Worm (Caenorhabditis elegans): ENCODE measurements around the gene srsx-8.

Gene srsx-8

DNA sequence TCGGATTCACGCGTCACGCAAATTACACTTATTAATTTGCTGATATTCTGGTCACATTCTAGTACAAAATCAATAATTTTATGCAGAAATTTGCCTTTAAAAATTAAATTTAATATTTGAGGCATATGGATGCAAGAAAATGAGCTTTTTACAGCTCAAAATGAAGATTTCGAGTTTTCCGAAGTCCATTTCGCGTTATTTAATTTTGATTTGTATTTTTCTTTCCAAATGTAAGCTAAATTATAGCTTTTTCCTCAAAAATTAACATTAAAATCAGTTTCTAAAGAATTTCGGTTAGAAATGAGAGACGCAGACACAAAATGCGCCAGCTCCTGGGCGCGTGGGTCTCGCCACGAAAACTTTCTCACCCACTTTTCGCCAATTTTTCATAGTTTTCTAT lies 34.0 kb upstream of the srsx-8 start, which contains the start of gene F16B4.6:
F16B4.6 (plus strand) TSS at position 301 of the 400 bp plus-strand sequence.
- no peak for TF ChIP-seq fos-1 (tag; optimal IDR thresholded peaks at IDR 0.05)
- no peak for TF ChIP-seq aly-2 (tag; optimal IDR thresholded peaks at IDR 0.05)
- TF ChIP-seq elt-3 (tag; optimal IDR thresholded peaks at IDR 0.05) = no peak
- no peak for TF ChIP-seq irx-1 (tag; optimal IDR thresholded peaks at IDR 0.05)
- TF ChIP-seq nhr-77 (tag; optimal IDR thresholded peaks at IDR 0.05) = no peak
- no peak for TF ChIP-seq fkh-4 (tag; optimal IDR thresholded peaks at IDR 0.05; ENCODE audit: borderline replicate concordance)
- TF ChIP-seq nhr-85 (tag) = no peak
- TF ChIP-seq zip-4 (GFP tag; optimal IDR thresholded peaks at IDR 0.05) = no peak
- no peak for TF ChIP-seq blmp-1 (tag; optimal IDR thresholded peaks at IDR 0.05)
- no peak for TF ChIP-seq mep-1 (tag; optimal IDR thresholded peaks at IDR 0.05)
- TF ChIP-seq dpl-1 (GFP tag; optimal IDR thresholded peaks at IDR 0.05) = no peak
- no peak for TF ChIP-seq rnt-1 (tag; optimal IDR thresholded peaks at IDR 0.05)
- TF ChIP-seq snu-23 (GFP tag; optimal IDR thresholded peaks at IDR 0.05) = no peak

DNA sequence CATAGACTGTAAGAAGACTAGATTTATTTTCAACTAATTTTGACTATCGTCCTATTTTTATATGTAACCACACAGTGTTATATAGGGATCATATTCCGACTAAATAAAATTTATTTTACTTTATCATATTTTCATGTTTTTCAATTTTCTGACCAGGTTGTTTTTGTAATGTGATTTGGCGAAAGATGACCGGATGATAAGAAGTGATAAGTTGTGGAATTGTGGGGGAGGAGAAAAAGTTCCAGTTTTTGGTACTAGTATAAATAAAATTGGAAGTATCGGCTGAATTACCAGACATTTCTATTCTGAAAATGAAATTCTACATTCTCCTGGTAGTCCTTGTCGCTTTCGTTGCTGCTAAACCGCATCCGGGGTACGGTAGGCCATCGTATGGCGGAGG lies 32.5 kb upstream of the srsx-8 start, which contains the start of gene F16B4.7:
F16B4.7 (plus strand) TSS at position 301 of the 400 bp plus-strand sequence.
- no peak for TF ChIP-seq fkh-10 (GFP tag; optimal IDR thresholded peaks at IDR 0.05)
- no peak for TF ChIP-seq fkh-8 (tag; optimal IDR thresholded peaks at IDR 0.05)
- no peak for TF ChIP-seq ceh-8 (GFP tag; optimal IDR thresholded peaks at IDR 0.05)
- TF ChIP-seq C16A3.4 (tag; optimal IDR thresholded peaks at IDR 0.05) = no peak

DNA sequence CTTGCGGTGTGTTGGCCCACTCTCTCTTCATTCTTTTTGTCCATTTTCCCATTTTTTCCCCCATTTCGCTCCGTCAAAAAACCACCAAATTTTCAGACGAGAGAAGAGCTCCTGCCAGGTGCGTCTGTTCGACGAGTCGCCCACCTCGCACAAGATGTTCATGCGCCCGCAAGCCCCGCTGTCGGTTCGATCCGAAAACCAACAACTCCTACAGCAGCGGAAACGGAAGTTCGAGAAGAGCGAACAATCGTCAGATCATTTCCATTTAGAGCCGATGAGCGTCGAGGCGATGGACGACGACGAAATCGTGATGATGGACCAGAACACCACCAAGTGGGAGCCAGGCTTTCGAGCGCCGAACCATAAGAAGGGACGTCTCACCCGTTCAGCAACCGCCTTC lies 30.3 kb upstream of the srsx-8 start:
- no peak for TF ChIP-seq lin-13 (GFP tag; optimal IDR thresholded peaks at IDR 0.05)

DNA sequence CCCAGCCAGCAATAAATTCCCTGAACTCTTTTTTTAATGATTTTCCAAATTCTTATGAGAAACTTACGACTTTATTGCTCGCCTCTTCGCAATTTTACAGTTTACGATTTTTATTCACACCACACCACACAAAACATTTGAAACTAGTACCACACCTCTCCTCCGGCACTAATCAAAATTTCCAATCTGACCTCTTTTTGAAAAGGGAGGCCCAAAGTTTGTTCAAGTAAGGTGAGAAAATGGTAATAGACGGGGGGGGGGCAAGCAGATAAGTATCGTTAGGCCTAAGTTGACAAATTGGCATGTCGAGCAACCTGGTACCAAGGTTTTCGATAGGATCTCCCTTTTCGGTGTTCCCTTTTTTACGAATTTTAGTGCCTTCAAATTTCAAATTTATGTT lies 26.9 kb upstream of the srsx-8 start:
- peak; percentile 71 for TF ChIP-seq nhr-85 (tag)
- TF ChIP-seq efl-1 (optimal IDR thresholded peaks at IDR 0.05) = no peak
- TF ChIP-seq efl-1 (GFP tag; optimal IDR thresholded peaks at IDR 0.05 in 1 of 2) = peak in 1 of 2 experiments; percentile 53
- no peak for TF ChIP-seq nhr-11 (tag; optimal IDR thresholded peaks at IDR 0.05)

DNA sequence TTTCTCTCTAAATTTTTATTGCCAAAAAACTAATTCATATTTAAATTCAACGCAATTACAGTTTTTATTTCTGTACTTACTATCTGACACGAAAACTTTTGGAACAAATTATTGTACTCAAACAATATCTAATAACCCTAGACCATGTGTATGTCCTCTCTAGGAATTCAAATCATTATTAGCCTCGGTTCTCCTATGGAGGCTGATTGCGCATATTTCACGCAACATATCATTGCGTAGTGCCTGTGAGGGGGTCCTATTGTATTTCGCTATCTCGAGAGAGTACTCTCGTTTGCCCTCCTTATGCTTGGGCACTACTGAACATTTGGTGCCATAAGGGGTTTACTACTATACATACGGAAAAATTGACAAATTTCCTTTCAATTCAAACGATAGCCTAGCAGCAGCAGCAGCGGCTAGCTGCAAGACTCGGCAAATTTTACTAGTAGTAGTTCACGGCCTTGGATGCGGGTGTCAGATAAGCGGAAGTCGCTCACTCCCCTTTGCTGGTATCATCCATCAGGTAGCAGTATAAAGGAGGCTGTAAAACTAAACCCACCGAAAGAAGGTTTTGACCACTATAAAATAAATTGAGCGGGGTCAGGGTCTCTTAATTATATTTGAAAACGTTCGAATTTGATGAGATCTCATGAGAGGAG lies 25.8 kb upstream of the srsx-8 start:
- peak; percentile 50 for TF ChIP-seq nhr-85 (tag)
- TF ChIP-seq efl-1 (optimal IDR thresholded peaks at IDR 0.05) = no peak
- peak in 1 of 2 experiments; percentile 18 for TF ChIP-seq efl-1 (GFP tag; optimal IDR thresholded peaks at IDR 0.05 in 1 of 2)
- TF ChIP-seq efl-3 (GFP tag; optimal IDR thresholded peaks at IDR 0.05) = no peak
- TF ChIP-seq zag-1 (tag; optimal IDR thresholded peaks at IDR 0.05) = no peak

DNA sequence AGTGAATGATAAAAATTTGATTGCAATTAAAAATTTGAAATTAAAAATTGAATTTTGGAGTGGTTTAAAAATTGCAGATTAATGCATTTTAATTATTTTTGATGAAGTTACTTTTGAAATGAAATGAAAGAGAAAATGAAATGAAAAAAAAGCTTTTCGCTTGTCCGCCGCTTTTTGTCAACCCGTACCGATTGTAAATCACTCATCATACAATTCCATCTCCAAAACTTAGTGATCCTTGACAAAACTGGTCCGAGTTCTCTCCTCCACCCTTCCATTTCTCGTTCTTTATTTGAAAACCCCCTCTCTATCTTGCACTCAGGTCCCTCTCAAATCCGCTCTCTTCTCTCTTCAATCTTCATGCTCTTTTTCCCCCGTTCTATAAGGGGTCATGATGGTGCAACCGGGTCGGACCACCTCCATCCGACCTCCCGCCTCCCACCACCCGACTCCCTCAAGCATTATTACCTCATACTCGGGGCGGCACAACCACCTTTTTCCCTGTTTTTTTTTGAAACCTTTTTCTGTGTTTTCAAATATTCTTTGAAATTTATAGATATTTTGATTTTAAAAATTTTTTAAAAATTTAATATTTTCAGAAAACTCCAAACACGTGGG lies 24.3 kb upstream of the srsx-8 start:
- no peak for TF ChIP-seq jun-1 (tag; optimal IDR thresholded peaks at IDR 0.05)
- TF ChIP-seq fkh-8 (tag; optimal IDR thresholded peaks at IDR 0.05) = no peak
- TF ChIP-seq irx-1 (tag; optimal IDR thresholded peaks at IDR 0.05) = no peak
- no peak for TF ChIP-seq sox-4 (tag; optimal IDR thresholded peaks at IDR 0.05)
- TF ChIP-seq dsc-1 (tag; optimal IDR thresholded peaks at IDR 0.05) = no peak
- no peak for TF ChIP-seq ztf-4 (tag; optimal IDR thresholded peaks at IDR 0.05)
- TF ChIP-seq ceh-82 (tag; optimal IDR thresholded peaks at IDR 0.05) = no peak
- TF ChIP-seq vab-15 (tag; optimal IDR thresholded peaks at IDR 0.05) = no peak
- TF ChIP-seq nhr-47 (tag; optimal IDR thresholded peaks at IDR 0.05) = no peak
- TF ChIP-seq blmp-1 (tag; optimal IDR thresholded peaks at IDR 0.05) = no peak
- TF ChIP-seq tlp-1 (tag; optimal IDR thresholded peaks at IDR 0.05) = no peak
- no peak for TF ChIP-seq nhr-71 (tag; optimal IDR thresholded peaks at IDR 0.05)
- no peak for TF ChIP-seq rnt-1 (tag; optimal IDR thresholded peaks at IDR 0.05)
- no peak for TF ChIP-seq elt-2 (tag; optimal IDR thresholded peaks at IDR 0.05)
- TF ChIP-seq ceh-88 (GFP tag; IDR thresholded peaks at IDR 0.05) = no peak
- TF ChIP-seq lin-39 (tag; optimal IDR thresholded peaks at IDR 0.05) = no peak
- TF ChIP-seq ama-1 (optimal IDR thresholded peaks at IDR 0.05) = no peak
- TF ChIP-seq alr-1 (tag; optimal IDR thresholded peaks at IDR 0.05; ENCODE audit: borderline replicate concordance) = no peak
